Fruit fly (Drosophila melanogaster): ENCODE results near the gene CG13385.

- TF ChIP-seq kay (GFP tag; ENCODE audit: borderline replicate concordance) (no peak), pad (GFP tag; optimal IDR thresholded peaks at IDR 0.05) (no peak), bab1 (GFP tag; optimal IDR thresholded peaks at IDR 0.05) (peak; percentile 8), CG7101 (tag; optimal IDR thresholded peaks at IDR 0.05) (no peak), CG33017 (tag; optimal IDR thresholded peaks at IDR 0.05) (peak; percentile 1), tj (GFP tag; optimal IDR thresholded peaks at IDR 0.05) (peak; percentile 10)
Measured at dm6 chr2L:8416350-8417046, 20.0 kb downstream of the CG13385 start.
